Fruit fly (Drosophila melanogaster): ENCODE data around the gene CG1468.

Gene CG1468

dm6 chrX:9911751-9912150 is 33.5 kb downstream of the CG1468 start (continued):
- TF ChIP-seq gsb-n (tag; optimal IDR thresholded peaks at IDR 0.05): no peak
- TF ChIP-seq ind (GFP tag; optimal IDR thresholded peaks at IDR 0.05): peak; percentile 17
- TF ChIP-seq sna (GFP tag; IDR thresholded peaks at IDR 0.05; ENCODE audit: partially characterized antibody): no peak
- peak; percentile 32; the same call in 1 of the 2 replicates for TF ChIP-seq slbo (GFP tag; IDR thresholded peaks at IDR 0.05)
- peak; percentile 3 for TF ChIP-seq CG4820 (GFP tag; optimal IDR thresholded peaks at IDR 0.05)
- no peak for TF ChIP-seq sr (GFP tag; IDR thresholded peaks at IDR 0.05)
- no peak for TF ChIP-seq sd (tag; optimal IDR thresholded peaks at IDR 0.05)
- TF ChIP-seq ewg (GFP tag; optimal IDR thresholded peaks at IDR 0.05): peak; percentile 9
- TF ChIP-seq sens (GFP tag): peak; percentile 74
- TF ChIP-seq eyg (GFP tag; optimal IDR thresholded peaks at IDR 0.05): no peak
- no peak for TF ChIP-seq CG30020 (tag; optimal IDR thresholded peaks at IDR 0.05)
- TF ChIP-seq CG3163 (GFP tag; optimal IDR thresholded peaks at IDR 0.05): no peak
- peak; percentile 53 for TF ChIP-seq Ets65A (GFP tag)
- no peak for TF ChIP-seq chif (GFP tag; optimal IDR thresholded peaks at IDR 0.05)
- no peak for TF ChIP-seq vfl (GFP tag; optimal IDR thresholded peaks at IDR 0.05)
- TF ChIP-seq so (GFP tag; IDR thresholded peaks at IDR 0.05): no peak
- TF ChIP-seq CG8388 (GFP tag; optimal IDR thresholded peaks at IDR 0.05): peak; percentile 36
- no peak for TF ChIP-seq Hmx (GFP tag; optimal IDR thresholded peaks at IDR 0.05)
- no peak for TF ChIP-seq hbn (GFP tag; IDR thresholded peaks at IDR 0.05; ENCODE audit: partially characterized antibody)
- TF ChIP-seq Dip2 (GFP tag; IDR thresholded peaks at IDR 0.05): no peak
- 0 out of 2 replicates have a peak, but pooled peaks have one; percentile 22 for TF ChIP-seq CG10366 (GFP tag; IDR thresholded peaks at IDR 0.05)
- no peak for TF ChIP-seq CG4328 (GFP tag; optimal IDR thresholded peaks at IDR 0.05)
- TF ChIP-seq CG10267 (tag; optimal IDR thresholded peaks at IDR 0.05): peak; percentile 8
- TF ChIP-seq zen2 (GFP tag; IDR thresholded peaks at IDR 0.05; ENCODE audit: partially characterized antibody): no peak
- no peak for TF ChIP-seq pan (optimal IDR thresholded peaks at IDR 0.05)
- TF ChIP-seq pan (GFP tag; optimal IDR thresholded peaks at IDR 0.05 in 1 of 2, IDR thresholded peaks at IDR 0.05 in 1 of 2): no peak
- TF ChIP-seq bab2 (GFP tag; optimal IDR thresholded peaks at IDR 0.05): no peak
- TF ChIP-seq trh (GFP tag; optimal IDR thresholded peaks at IDR 0.05): no peak
- no peak for TF ChIP-seq Antp (GFP tag; optimal IDR thresholded peaks at IDR 0.05)
- TF ChIP-seq Xrp1 (GFP tag; IDR thresholded peaks at IDR 0.05): 0 out of 2 replicates have a peak, but pooled peaks have one; percentile 28
- no peak for TF ChIP-seq Scr (GFP tag; IDR thresholded peaks at IDR 0.05; ENCODE audit: partially characterized antibody)
- no peak for TF ChIP-seq pb (GFP tag; optimal IDR thresholded peaks at IDR 0.05)
- TF ChIP-seq fd102C (GFP tag; optimal IDR thresholded peaks at IDR 0.05): no peak
- TF ChIP-seq az2 (GFP tag; optimal IDR thresholded peaks at IDR 0.05): peak; percentile 4
- TF ChIP-seq pita (GFP tag; optimal IDR thresholded peaks at IDR 0.05): no peak
- TF ChIP-seq Oaz (GFP tag; IDR thresholded peaks at IDR 0.05): no peak
- no peak for TF ChIP-seq CG3065 (GFP tag; optimal IDR thresholded peaks at IDR 0.05)
- TF ChIP-seq Ada2b (GFP tag; IDR thresholded peaks at IDR 0.05): peak; percentile 38; the same call in 1 of the 2 replicates
- no peak for TF ChIP-seq unc-4 (GFP tag; IDR thresholded peaks at IDR 0.05; ENCODE audit: partially characterized antibody)
- TF ChIP-seq Jarid2 (GFP tag; optimal IDR thresholded peaks at IDR 0.05): no peak
- TF ChIP-seq CG13296 (GFP tag; optimal IDR thresholded peaks at IDR 0.05): no peak
- TF ChIP-seq CG18262 (tag; optimal IDR thresholded peaks at IDR 0.05): peak; percentile 20
- peak; percentile 55 for TF ChIP-seq fd96Cb (tag; optimal IDR thresholded peaks at IDR 0.05)
- TF ChIP-seq CG2129 (GFP tag; IDR thresholded peaks at IDR 0.05; ENCODE audit: partially characterized antibody): no peak
- TF ChIP-seq CG3407 (GFP tag; optimal IDR thresholded peaks at IDR 0.05): no peak
- TF ChIP-seq CG14441 (GFP tag; IDR thresholded peaks at IDR 0.05): no peak
- TF ChIP-seq CG10462 (GFP tag; optimal IDR thresholded peaks at IDR 0.05): no peak
- TF ChIP-seq CG2712 (tag; optimal IDR thresholded peaks at IDR 0.05): peak; percentile 39
- TF ChIP-seq CG4424 (GFP tag; optimal IDR thresholded peaks at IDR 0.05): peak; percentile 32
- no peak for TF ChIP-seq CG6854 (GFP tag; optimal IDR thresholded peaks at IDR 0.05)
- no peak for TF ChIP-seq cwo (GFP tag; optimal IDR thresholded peaks at IDR 0.05)
